Worm (Caenorhabditis elegans) whole organism, young adult: ENCODE data around the gene mrps-7.
A peak's percentile ranks its signal among the peaks of the same experiment; 100 is the strongest.

Experiments used
- D2030.7 ChIP-seq: fragments of 200-800 bp; sonication (Bioruptor generic); IDR thresholded peaks from 2 replicates; pipeline ENCODE4 v1.3.6; 2022; ENCODE audit warnings: missing genetic modification reagents, missing genetic modification characterization, missing compliant biosample characterization
- F33H1.4 ChIP-seq: fragments of 200-800 bp; sonication (Bioruptor generic); IDR thresholded peaks from 2 replicates; pipeline ENCODE4 v1.3.6; 2022; ENCODE audit warnings: missing genetic modification reagents, missing genetic modification characterization, missing compliant biosample characterization
- F49E8.2 ChIP-seq: sonication (generic microtip); optimal IDR thresholded peaks from 3 replicates; lab custom pipeline; 2017; ENCODE audit warnings: missing genetic modification characterization, mild to moderate bottlenecking, missing compliant biosample characterization, antibody characterized with exemption, moderate library complexity; ENCODE audit not compliant: insufficient read depth
- F55B11.4 ChIP-seq: sonication (generic microtip); optimal IDR thresholded peaks from 2 replicates; lab custom pipeline; 2016; ENCODE audit warnings: missing compliant biosample characterization, missing genetic modification characterization, borderline replicate concordance; ENCODE audit not compliant: insufficient read depth
- Y56A3A.18 ChIP-seq: fragments of 200-800 bp; sonication (Bioruptor generic); IDR thresholded peaks from 2 replicates; pipeline ENCODE4 v1.3.6; 2022; ENCODE audit warnings: missing genetic modification reagents, missing genetic modification characterization, missing compliant biosample characterization
- Y67H2A.10 ChIP-seq: fragments of 200-800 bp; sonication (Bioruptor generic); conservative IDR thresholded peaks from 2 replicates; pipeline ENCODE4 v1.3.6; 2022; ENCODE audit warnings: missing genetic modification reagents, missing genetic modification characterization, missing compliant biosample characterization
- Y95B8A.8 ChIP-seq: fragments of 200-800 bp; sonication (Bioruptor generic); IDR thresholded peaks from 2 replicates; pipeline ENCODE4 v1.3.6; 2022; ENCODE audit warnings: missing genetic modification reagents, missing genetic modification characterization, missing compliant biosample characterization
- ZK185.1 ChIP-seq: sonication (generic microtip); optimal IDR thresholded peaks from 2 replicates; lab custom pipeline; 2016; ENCODE audit warnings: mild to moderate bottlenecking, missing genetic modification characterization, missing compliant biosample characterization; ENCODE audit not compliant: poor library complexity, severe bottlenecking
- attf-3 ChIP-seq: fragments of 200-800 bp; sonication (Bioruptor generic); conservative IDR thresholded peaks from 2 replicates; pipeline ENCODE4 v1.3.6; 2022; ENCODE audit warnings: missing genetic modification reagents, missing genetic modification characterization, missing compliant biosample characterization
- attf-6 ChIP-seq: fragments of 200-800 bp; sonication (Bioruptor generic); IDR thresholded peaks from 2 replicates; pipeline ENCODE4 v1.3.6; 2022; ENCODE audit warnings: missing genetic modification reagents, missing genetic modification characterization, missing compliant biosample characterization
- ceh-27 ChIP-seq: fragments of 200-800 bp; sonication (Bioruptor generic); optimal IDR thresholded peaks from 2 replicates; lab custom pipeline; 2018; ENCODE audit warnings: mild to moderate bottlenecking, missing genetic modification characterization, moderate library complexity, missing compliant biosample characterization
- ceh-40 ChIP-seq: fragments of 200-800 bp; sonication (Bioruptor generic); IDR thresholded peaks from 2 replicates; pipeline ENCODE4 v1.3.6; 2022; ENCODE audit warnings: missing genetic modification characterization, missing compliant biosample characterization
- ceh-58 ChIP-seq: fragments of 200-800 bp; sonication (Bioruptor generic); IDR thresholded peaks from 2 replicates; pipeline ENCODE4 v1.3.6; 2022; ENCODE audit warnings: missing genetic modification characterization, missing compliant biosample characterization
- chd-7 ChIP-seq: sonication (generic microtip); optimal IDR thresholded peaks from 2 replicates; lab custom pipeline; 2016; ENCODE audit warnings: mild to moderate bottlenecking, missing genetic modification characterization, moderate library complexity, missing compliant biosample characterization
- dox-1 ChIP-seq: fragments of 200-800 bp; sonication (Bioruptor generic); IDR thresholded peaks from 2 replicates; pipeline ENCODE4 v1.3.6; 2022; ENCODE audit warnings: missing genetic modification reagents, missing genetic modification characterization, missing compliant biosample characterization
- ekl-4 ChIP-seq: fragments of 200-800 bp; sonication (Bioruptor generic); IDR thresholded peaks from 2 replicates; pipeline ENCODE4 v1.3.6; 2022; ENCODE audit warnings: missing genetic modification reagents, missing genetic modification characterization, missing compliant biosample characterization
- ets-4 ChIP-seq: fragments of 200-800 bp; sonication (Bioruptor generic); optimal IDR thresholded peaks from 2 replicates; lab custom pipeline; 2018; ENCODE audit warnings: mild to moderate bottlenecking, missing genetic modification characterization, missing compliant biosample characterization
- fkh-3 ChIP-seq: sonication (generic microtip); optimal IDR thresholded peaks from 2 replicates; lab custom pipeline; 2016; ENCODE audit warnings: mild to moderate bottlenecking, missing genetic modification characterization, missing compliant biosample characterization
- gei-17 ChIP-seq: fragments of 200-800 bp; sonication (Bioruptor generic); optimal IDR thresholded peaks from 2 replicates; lab custom pipeline; 2018; ENCODE audit warnings: mild to moderate bottlenecking, missing genetic modification characterization, missing compliant biosample characterization
- him-1 ChIP-seq: sonication (generic microtip); optimal IDR thresholded peaks from 2 replicates; lab custom pipeline; 2016; ENCODE audit warnings: missing genotype, missing genetic modification reagents, missing genetic modification characterization, missing compliant biosample characterization
- hlh-12 ChIP-seq: sonication (generic microtip); optimal IDR thresholded peaks from 2 replicates; lab custom pipeline; 2016; ENCODE audit warnings: missing genetic modification characterization, missing compliant biosample characterization
- hmg-1.2 ChIP-seq: fragments of 200-800 bp; sonication (Bioruptor generic); IDR thresholded peaks from 2 replicates; pipeline ENCODE4 v1.3.6; 2022; ENCODE audit warnings: missing genetic modification reagents, missing genetic modification characterization, missing compliant biosample characterization
- hmg-20 ChIP-seq: fragments of 200-800 bp; sonication (Bioruptor generic); IDR thresholded peaks from 2 replicates; pipeline ENCODE4 v1.3.6; 2022; ENCODE audit warnings: missing genetic modification reagents, missing genetic modification characterization, missing compliant biosample characterization
- let-526 ChIP-seq: fragments of 200-800 bp; sonication (Bioruptor generic); IDR thresholded peaks from 2 replicates; pipeline ENCODE4 v1.3.6; 2022; ENCODE audit warnings: missing genetic modification reagents, missing genetic modification characterization, missing compliant biosample characterization
- lin-26 ChIP-seq: fragments of 200-800 bp; sonication (Bioruptor generic); IDR thresholded peaks from 2 replicates; pipeline ENCODE4 v1.3.6; 2022; ENCODE audit warnings: missing genetic modification reagents, missing genetic modification characterization, missing compliant biosample characterization
- lin-40 ChIP-seq: sonication (generic microtip); optimal IDR thresholded peaks from 2 replicates; lab custom pipeline; 2016; ENCODE audit warnings: missing genetic modification characterization, mild to moderate bottlenecking, missing compliant biosample characterization, missing genotype, missing genetic modification reagents
- madf-10 ChIP-seq: sonication (generic microtip); optimal IDR thresholded peaks from 2 replicates; lab custom pipeline; 2016; ENCODE audit warnings: mild to moderate bottlenecking, missing genetic modification characterization, missing compliant biosample characterization
- madf-6 ChIP-seq: fragments of 200-800 bp; sonication (Bioruptor generic); IDR thresholded peaks from 2 replicates; pipeline ENCODE4 v1.3.6; 2022; ENCODE audit warnings: missing genetic modification reagents, missing genetic modification characterization, missing compliant biosample characterization
- mcd-1 ChIP-seq: fragments of 200-800 bp; sonication (Bioruptor generic); IDR thresholded peaks from 2 replicates; pipeline ENCODE4 v1.3.6; 2022; ENCODE audit warnings: missing genetic modification reagents, missing genetic modification characterization, missing compliant biosample characterization
- mel-28 ChIP-seq: sonication (generic microtip); optimal IDR thresholded peaks from 2 replicates; lab custom pipeline; 2016; ENCODE audit warnings: borderline replicate concordance, mild to moderate bottlenecking, missing genetic modification characterization, missing compliant biosample characterization
- mes-4 ChIP-seq: sonication (generic microtip); optimal IDR thresholded peaks from 2 replicates; lab custom pipeline; 2016; ENCODE audit warnings: missing genotype, missing genetic modification characterization, missing compliant biosample characterization
- nfyb-1 ChIP-seq: fragments of 200-800 bp; sonication (Bioruptor generic); IDR thresholded peaks from 2 replicates; pipeline ENCODE4 v1.3.6; 2022; ENCODE audit warnings: missing genetic modification reagents, missing genetic modification characterization, missing compliant biosample characterization
- nhr-179 ChIP-seq: sonication (generic microtip); optimal IDR thresholded peaks from 2 replicates; lab custom pipeline; 2016; ENCODE audit warnings: mild to moderate bottlenecking, missing genetic modification characterization, missing compliant biosample characterization
- pbrm-1 ChIP-seq: fragments of 200-800 bp; sonication (Bioruptor generic); IDR thresholded peaks from 2 replicates; pipeline ENCODE4 v1.3.6; 2022; ENCODE audit warnings: missing genetic modification reagents, missing genetic modification characterization, missing compliant biosample characterization
- snpc-4 ChIP-seq, 5 experiments: fragments of 150-350 bp in 1 of 5; sonication (generic microtip) in 4 of 5; optimal IDR thresholded peaks; 2 replicates each; lab custom pipeline; 2014 to 2018; ENCODE audit warnings: missing genetic modification characterization in 5 of 5, missing biosample characterization in 3 of 5, antibody characterized with exemption in 2 of 5, mild to moderate bottlenecking in 2 of 5, missing compliant biosample characterization in 2 of 5, missing genotype in 2 of 5, moderate library complexity in 2 of 5, missing genetic modification reagents in 1 of 5
- sptf-2 ChIP-seq: fragments of 200-800 bp; sonication (Bioruptor generic); optimal IDR thresholded peaks from 2 replicates; lab custom pipeline; 2018; ENCODE audit warnings: mild to moderate bottlenecking, missing genetic modification characterization, missing compliant biosample characterization
- tbp1 ChIP-seq: fragments of 200-800 bp; sonication (Bioruptor generic); optimal IDR thresholded peaks from 2 replicates; lab custom pipeline; 2018; ENCODE audit warnings: mild to moderate bottlenecking, missing genetic modification characterization, missing compliant biosample characterization
- unc-130 ChIP-seq: sonication (generic microtip); optimal IDR thresholded peaks from 2 replicates; lab custom pipeline; 2016; ENCODE audit warnings: missing genetic modification reagents, missing genetic modification characterization, missing compliant biosample characterization
- zfh-2 ChIP-seq: fragments of 200-800 bp; sonication (Bioruptor generic); conservative IDR thresholded peaks from 2 replicates; pipeline ENCODE4 v1.3.6; 2022; ENCODE audit warnings: missing genetic modification reagents, missing genetic modification characterization, missing compliant biosample characterization
- ztf-18 ChIP-seq: sonication (generic microtip); optimal IDR thresholded peaks from 2 replicates; lab custom pipeline; 2016; ENCODE audit warnings: missing genotype, mild to moderate bottlenecking, missing genetic modification characterization, missing compliant biosample characterization

The mrps-7 gene

DNA sequence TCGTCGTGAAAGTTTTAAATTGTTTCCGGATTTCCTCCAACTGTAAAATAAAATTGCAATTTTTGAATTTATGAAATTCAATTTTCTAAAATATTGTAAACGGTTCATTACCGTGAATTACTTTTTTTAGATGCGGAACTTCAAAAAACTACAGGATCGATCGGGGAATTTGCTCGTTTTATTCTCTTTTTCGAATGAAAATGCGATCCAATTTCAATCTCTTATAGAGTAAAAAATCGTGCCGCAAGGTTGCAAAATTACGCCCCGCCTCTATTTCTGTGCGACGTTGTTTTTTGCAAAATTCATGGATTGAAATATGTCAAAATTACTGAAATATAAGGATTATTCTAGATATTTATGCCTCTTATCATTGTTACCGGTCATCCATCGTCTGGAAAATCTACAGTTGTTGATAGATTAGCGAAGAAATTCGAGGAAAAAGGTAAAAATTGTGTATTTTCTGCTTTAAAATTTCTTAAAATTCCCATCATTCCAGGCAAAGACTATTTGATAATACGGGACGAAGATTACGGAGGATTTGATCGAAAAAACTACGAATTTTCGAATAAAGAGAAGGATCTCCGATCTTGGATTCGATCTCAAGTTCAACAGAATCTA lies 1.8 kb upstream of the mrps-7 start, which contains the start of gene Y57G11C.43 (continued):
- TF ChIP-seq nfyb-1 (GFP tag; lab: Robert Waterston, UW) (0 out of 2 replicates have a peak, but pooled peaks have one; percentile 25), ekl-4 (GFP tag; lab: Robert Waterston, UW) (peak; percentile 55), hmg-20 (GFP tag; lab: Robert Waterston, UW) (no peak)

- TF ChIP-seq unc-130: no peak
- TF ChIP-seq attf-6 (GFP tag; lab: Robert Waterston, UW): peak; percentile 87
- 0 out of 2 replicates have a peak, but pooled peaks have one; percentile 14 for TF ChIP-seq D2030.7 (GFP tag; lab: Robert Waterston, UW)
- TF ChIP-seq Y95B8A.8 (GFP tag; lab: Robert Waterston, UW): no peak
- TF ChIP-seq ceh-58 (GFP tag; lab: Robert Waterston, UW): no peak
- TF ChIP-seq attf-3 (GFP tag; lab: Robert Waterston, UW): no peak
- no peak for TF ChIP-seq mel-28 (tag; lab: Kevin White, UChicago)
- no peak for TF ChIP-seq snpc-4 (GFP tag; optimal IDR thresholded peaks at IDR 0.05; lab: Kevin White, UChicago)
- peak in 2 of 4 experiments; percentile 3 to 82 for TF ChIP-seq snpc-4 (tag; optimal IDR thresholded peaks at IDR 0.05; lab: Kevin White, UChicago)
- TF ChIP-seq lin-26 (GFP tag; lab: Robert Waterston, UW): no peak
- peak; percentile 18 for TF ChIP-seq tbp1
- TF ChIP-seq ceh-40 (GFP tag; lab: Robert Waterston, UW): no peak
- peak; percentile 47; the same call in 1 of the 2 replicates for TF ChIP-seq ekl-4 (GFP tag; lab: Robert Waterston, UW)
- no peak for TF ChIP-seq ets-4 (GFP tag; lab: Kevin White, UChicago)
- no peak for TF ChIP-seq let-526 (GFP tag; lab: Robert Waterston, UW)
- TF ChIP-seq mcd-1 (GFP tag; lab: Robert Waterston, UW): 0 out of 2 replicates have a peak, but pooled peaks have one; percentile 34
- TF ChIP-seq him-1: no peak
- no peak for TF ChIP-seq F49E8.2 (tag; lab: Kevin White, UChicago)
- no peak for TF ChIP-seq pbrm-1 (GFP tag; lab: Robert Waterston, UW)
- TF ChIP-seq fkh-3 (tag; lab: Kevin White, UChicago): no peak
- TF ChIP-seq ztf-18 (tag; lab: Kevin White, UChicago): no peak
- peak; percentile 6; the same call in 1 of the 2 replicates for TF ChIP-seq madf-6 (GFP tag; lab: Robert Waterston, UW)
- no peak for TF ChIP-seq Y67H2A.10 (GFP tag; lab: Robert Waterston, UW)
- no peak for TF ChIP-seq Y56A3A.18 (GFP tag; lab: Robert Waterston, UW)
- TF ChIP-seq dox-1 (GFP tag; lab: Robert Waterston, UW): no peak
- TF ChIP-seq sptf-2 (GFP tag; lab: Kevin White, UChicago): no peak
- no peak for TF ChIP-seq gei-17 (GFP tag; lab: Kevin White, UChicago)
- TF ChIP-seq F33H1.4 (GFP tag; lab: Robert Waterston, UW): no peak
- no peak for TF ChIP-seq madf-10 (tag; lab: Kevin White, UChicago)
- no peak for TF ChIP-seq mes-4 (tag; lab: Kevin White, UChicago)
Observed at ce11 chrIV:14766382-14766781, 1.1 kb downstream of the mrps-7 start, which contains the start of gene vti-1. Gene vti-1, minus strand, starts transcription at chrIV:14766665.

DNA sequence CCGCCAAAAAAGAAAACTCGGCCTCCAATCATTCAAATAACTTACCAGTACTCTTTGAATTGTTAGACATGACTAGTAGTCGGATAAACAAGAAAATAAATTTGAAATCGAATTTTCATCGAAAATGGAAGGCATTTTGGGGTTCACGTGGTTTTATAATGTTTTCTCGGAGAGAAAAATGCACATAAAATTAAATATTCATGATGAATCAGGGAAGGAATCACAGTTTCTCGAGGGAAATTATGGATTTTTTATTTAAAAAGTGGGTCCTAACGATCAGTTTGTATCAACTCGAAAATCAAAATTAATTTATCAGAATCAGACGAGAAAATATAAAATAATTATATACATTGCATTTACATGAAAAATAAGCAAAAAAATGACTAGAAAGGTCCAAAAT lies 2.2 kb downstream of the mrps-7 start, which contains the start of gene Y57G11C.5:
Gene Y57G11C.5, minus strand, starts transcription at position 101 of the 400 bp plus-strand sequence.
- no peak for TF ChIP-seq tbp1
- TF ChIP-seq ceh-27: no peak
- TF ChIP-seq zfh-2: no peak
- TF ChIP-seq chd-7 (tag; lab: Kevin White, UChicago): no peak
- no peak for TF ChIP-seq lin-40 (tag; lab: Kevin White, UChicago)
- TF ChIP-seq ZK185.1 (tag; lab: Kevin White, UChicago): no peak
- TF ChIP-seq hmg-1.2 (GFP tag; lab: Robert Waterston, UW): no peak
- TF ChIP-seq nhr-179: no peak
- TF ChIP-seq F55B11.4 (tag; lab: Kevin White, UChicago): no peak
- no peak for TF ChIP-seq hlh-12
